Fruit fly (Drosophila melanogaster) whole organism, prepupa: Measurements from ENCODE around the gene CG1273.

ENCODE experiments used
- Blimp-1 ChIP-seq: fragments of 200-800 bp; sonication (Bioruptor generic); optimal IDR thresholded peaks from 3 replicates; lab custom pipeline; 2017; ENCODE audit warnings: missing biosample characterization, missing genetic modification characterization, mild to moderate bottlenecking, moderate library complexity, missing genetic modification reagents
- CG10631 ChIP-seq: fragments of 200-800 bp; sonication (Bioruptor generic); optimal IDR thresholded peaks from 2 replicates; lab custom pipeline; 2016; ENCODE audit warnings: missing biosample characterization, missing genetic modification characterization
- CG10669 ChIP-seq: fragments of 200-800 bp; sonication (Bioruptor generic); optimal IDR thresholded peaks from 3 replicates; lab custom pipeline; 2018; ENCODE audit warnings: missing biosample characterization, mild to moderate bottlenecking, missing genetic modification characterization, moderate library complexity
- CG11294 ChIP-seq: fragments of 200-800 bp; sonication (Bioruptor generic); IDR thresholded peaks from 2 replicates; pipeline ENCODE4 v1.3.6; 2022; ENCODE audit warnings: missing biosample characterization, missing genetic modification characterization
- CG11762 ChIP-seq: fragments of 200-800 bp; sonication (Bioruptor generic); optimal IDR thresholded peaks from 3 replicates; lab custom pipeline; 2016; ENCODE audit warnings: missing biosample characterization, missing genetic modification characterization; ENCODE audit not compliant: insufficient read depth
- CG15336 ChIP-seq: fragments of 200-800 bp; sonication (Bioruptor generic); IDR thresholded peaks from 2 replicates; pipeline ENCODE4 v1.3.6; 2022; ENCODE audit warnings: missing biosample characterization, missing genetic modification characterization
- CG1621 ChIP-seq: fragments of 200-800 bp; sonication (Bioruptor generic); optimal IDR thresholded peaks from 3 replicates; lab custom pipeline; 2018; ENCODE audit warnings: missing biosample characterization, mild to moderate bottlenecking, missing genetic modification characterization
- CG31627 ChIP-seq: fragments of 200-800 bp; sonication (Bioruptor generic); optimal IDR thresholded peaks from 3 replicates; lab custom pipeline; 2016; ENCODE audit warnings: missing biosample characterization, missing genetic modification characterization
- CG32006 ChIP-seq: fragments of 200-800 bp; sonication (Bioruptor generic); optimal IDR thresholded peaks from 3 replicates; lab custom pipeline; 2017; ENCODE audit warnings: missing biosample characterization, mild to moderate bottlenecking, missing genetic modification characterization
- CG4318 ChIP-seq: fragments of 200-800 bp; sonication (Bioruptor generic); optimal IDR thresholded peaks from 3 replicates; lab custom pipeline; 2017; ENCODE audit warnings: missing biosample characterization, mild to moderate bottlenecking, missing genetic modification characterization
- CG6163 ChIP-seq: fragments of 200-800 bp; sonication (Bioruptor generic); IDR thresholded peaks from 3 replicates; pipeline ENCODE4 v1.3.6; 2022; ENCODE audit warnings: missing biosample characterization, missing genetic modification characterization
- CG6792 ChIP-seq: fragments of 200-800 bp; sonication (Bioruptor generic); optimal IDR thresholded peaks from 3 replicates; lab custom pipeline; 2016; ENCODE audit warnings: missing biosample characterization, missing genetic modification characterization
- CG6808 ChIP-seq: fragments of 200-800 bp; sonication (Bioruptor generic); optimal IDR thresholded peaks from 3 replicates; lab custom pipeline; 2017; ENCODE audit warnings: missing biosample characterization, missing genetic modification characterization, mild to moderate bottlenecking, moderate library complexity, missing genetic modification reagents
- CG6854 ChIP-seq: fragments of 200-800 bp; sonication (Bioruptor generic); optimal IDR thresholded peaks from 2 replicates; lab custom pipeline; 2017; ENCODE audit warnings: missing biosample characterization, mild to moderate bottlenecking, missing genetic modification characterization
- CG7368 ChIP-seq: fragments of 200-800 bp; sonication (Bioruptor generic); optimal IDR thresholded peaks from 3 replicates; lab custom pipeline; 2016; ENCODE audit warnings: missing biosample characterization, missing genetic modification characterization
- CG8119 ChIP-seq: fragments of 200-800 bp; sonication (Bioruptor generic); IDR thresholded peaks from 3 replicates; pipeline ENCODE4 v1.3.6; 2022; ENCODE audit warnings: missing biosample characterization, missing genetic modification characterization
- CG8632 ChIP-seq: fragments of 200-800 bp; sonication (Bioruptor generic); optimal IDR thresholded peaks from 3 replicates; lab custom pipeline; 2016; ENCODE audit warnings: missing biosample characterization, missing genetic modification characterization
- Eip75B ChIP-seq: fragments of 200-800 bp; sonication (Bioruptor generic); optimal IDR thresholded peaks from 3 replicates; lab custom pipeline; 2016; ENCODE audit warnings: missing biosample characterization, missing genetic modification characterization
- Eip78C ChIP-seq: fragments of 200-800 bp; sonication (Bioruptor generic); peaks from one replicate; lab custom pipeline; 2016; ENCODE audit warnings: missing biosample characterization, missing genetic modification characterization
- Eip93F ChIP-seq: fragments of 200-800 bp; sonication (Bioruptor generic); optimal IDR thresholded peaks from 2 replicates; lab custom pipeline; 2016; ENCODE audit warnings: missing biosample characterization, mild to moderate bottlenecking, missing genetic modification characterization
- Ets21C ChIP-seq: fragments of 200-800 bp; sonication (Bioruptor generic); optimal IDR thresholded peaks from 3 replicates; lab custom pipeline; 2016; ENCODE audit warnings: missing biosample characterization, missing genetic modification characterization
- Hr38 ChIP-seq: sonication (Bioruptor generic); optimal IDR thresholded peaks from 2 replicates; lab custom pipeline; 2016; ENCODE audit warnings: missing biosample characterization, missing genetic modification characterization
- Hr39 ChIP-seq: fragments of 200-800 bp; sonication (Bioruptor generic); optimal IDR thresholded peaks from 2 replicates; lab custom pipeline; 2016; ENCODE audit warnings: missing biosample characterization, missing genetic modification characterization
- Lpt ChIP-seq: fragments of 200-800 bp; sonication (Bioruptor generic); optimal IDR thresholded peaks from 3 replicates; lab custom pipeline; 2016; ENCODE audit warnings: missing biosample characterization, missing genetic modification characterization
- Met ChIP-seq: fragments of 200-800 bp; sonication (Bioruptor generic); optimal IDR thresholded peaks from 3 replicates; lab custom pipeline; 2016; ENCODE audit warnings: missing biosample characterization, missing genetic modification characterization
- Smox ChIP-seq: fragments of 200-800 bp; sonication (Bioruptor generic); optimal IDR thresholded peaks from 3 replicates; lab custom pipeline; 2016; ENCODE audit warnings: missing biosample characterization, missing genetic modification characterization
- Sox14 ChIP-seq: fragments of 200-800 bp; sonication (Bioruptor generic); optimal IDR thresholded peaks from 3 replicates; lab custom pipeline; 2016; ENCODE audit warnings: missing biosample characterization, missing genetic modification characterization
- achi ChIP-seq: fragments of 200-800 bp; sonication (Bioruptor generic); optimal IDR thresholded peaks from 3 replicates; lab custom pipeline; 2016; ENCODE audit warnings: missing biosample characterization, missing genetic modification characterization
- acj6 ChIP-seq: fragments of 200-800 bp; sonication (Bioruptor generic); optimal IDR thresholded peaks from 3 replicates; lab custom pipeline; 2016; ENCODE audit warnings: missing biosample characterization, missing genetic modification characterization
- cyc ChIP-seq: fragments of 200-800 bp; sonication (Bioruptor generic); optimal IDR thresholded peaks from 3 replicates; lab custom pipeline; 2016; ENCODE audit warnings: missing biosample characterization, missing genetic modification characterization
- dsx ChIP-seq: fragments of 200-800 bp; optimal IDR thresholded peaks from 3 replicates; lab custom pipeline; 2019; ENCODE audit warnings: missing biosample characterization, mild to moderate bottlenecking, missing genetic modification characterization, moderate library complexity; ENCODE audit not compliant: poor library complexity, severe bottlenecking
- eg ChIP-seq: fragments of 200-800 bp; sonication (Bioruptor generic); IDR thresholded peaks from 3 replicates; pipeline ENCODE4 v1.3.6; 2022; ENCODE audit warnings: missing biosample characterization, missing genetic modification characterization
- esn ChIP-seq: fragments of 200-800 bp; sonication (Bioruptor generic); optimal IDR thresholded peaks from 2 replicates; lab custom pipeline; 2016; ENCODE audit warnings: missing biosample characterization, mild to moderate bottlenecking, missing genetic modification characterization, moderate library complexity
- fd59A ChIP-seq: fragments of 200-800 bp; sonication (Bioruptor generic); optimal IDR thresholded peaks from 2 replicates; lab custom pipeline; 2017; ENCODE audit warnings: missing biosample characterization, mild to moderate bottlenecking, missing genetic modification characterization, missing genetic modification reagents
- fd85E ChIP-seq: fragments of 200-800 bp; sonication (Bioruptor generic); optimal IDR thresholded peaks from 3 replicates; lab custom pipeline; 2016; ENCODE audit warnings: missing biosample characterization, missing genetic modification characterization
- lz ChIP-seq: fragments of 200-800 bp; sonication (Bioruptor generic); optimal IDR thresholded peaks from 3 replicates; lab custom pipeline; 2016; ENCODE audit warnings: missing biosample characterization, missing genetic modification characterization
- salr ChIP-seq, 2 experiments: fragments of 200-800 bp; sonication (Bioruptor generic); optimal IDR thresholded peaks; 3 replicates each; lab custom pipeline; 2016 to 2018; ENCODE audit warnings: missing biosample characterization in 2 of 2, missing genetic modification characterization in 2 of 2, mild to moderate bottlenecking in 1 of 2
- spab ChIP-seq: fragments of 200-800 bp; sonication (Bioruptor generic); optimal IDR thresholded peaks from 2 replicates; lab custom pipeline; 2017; ENCODE audit warnings: missing biosample characterization, mild to moderate bottlenecking, missing genetic modification characterization, missing genetic modification reagents
- ss ChIP-seq, 2 experiments: fragments of 200-800 bp; sonication (Bioruptor generic); optimal IDR thresholded peaks; 2 replicates in 1 of 2; 3 replicates in 1 of 2; lab custom pipeline; 2017 to 2018; ENCODE audit warnings: mild to moderate bottlenecking in 2 of 2, missing biosample characterization in 2 of 2, missing genetic modification characterization in 2 of 2, moderate library complexity in 1 of 2
- svp ChIP-seq: fragments of 200-800 bp; sonication (Bioruptor generic); peaks from one replicate; lab custom pipeline; 2016; ENCODE audit warnings: missing biosample characterization, missing genetic modification characterization
- topi ChIP-seq: fragments of 200-800 bp; sonication (Bioruptor generic); optimal IDR thresholded peaks from 3 replicates; lab custom pipeline; 2016; ENCODE audit warnings: missing biosample characterization, missing genetic modification characterization
- vri ChIP-seq: fragments of 200-800 bp; sonication (Bioruptor generic); optimal IDR thresholded peaks from 3 replicates; lab custom pipeline; 2016; ENCODE audit warnings: missing biosample characterization, mild to moderate bottlenecking, missing genetic modification characterization

CG1273 gene

dm6 chr3L:4304244-4304959, 40.9 kb downstream of the CG1273 start (continued):
- TF ChIP-seq CG31627 (GFP tag; lab: Kevin White, UChicago), result peak; percentile 87
- TF ChIP-seq CG6808 (GFP tag; lab: Kevin White, UChicago), result peak; percentile 50
- TF ChIP-seq CG8119 (GFP tag; lab: Robert Waterston, UW), result peak; percentile 97
- no peak for TF ChIP-seq fd85E
- peak; percentile 79 for TF ChIP-seq CG7368 (GFP tag; lab: Kevin White, UChicago)
- peak; percentile 89 for TF ChIP-seq Eip75B (GFP tag; lab: Kevin White, UChicago)
- TF ChIP-seq Hr39 (GFP tag; lab: Kevin White, UChicago), result peak; percentile 89
- TF ChIP-seq CG15336 (GFP tag; lab: Robert Waterston, UW), result peak; percentile 98
- peak; percentile 90 for TF ChIP-seq Smox (GFP tag; lab: Kevin White, UChicago)
- peak; percentile 53 to 80 for TF ChIP-seq ss (GFP tag; optimal IDR thresholded peaks at IDR 0.05; lab: Kevin White, UChicago)
- TF ChIP-seq CG6792 (GFP tag; lab: Kevin White, UChicago), result peak; percentile 86
- TF ChIP-seq dsx (GFP tag; lab: Kevin White, UChicago), result peak; percentile 73
- TF ChIP-seq cyc (GFP tag; lab: Kevin White, UChicago), result peak; percentile 80
- peak; percentile 79 for TF ChIP-seq CG10669 (GFP tag; lab: Kevin White, UChicago)
- TF ChIP-seq achi (GFP tag; lab: Kevin White, UChicago), result peak; percentile 88
- TF ChIP-seq CG6163, result peak; percentile 96
- TF ChIP-seq svp (GFP tag; lab: Kevin White, UChicago), result peak; percentile 93
- TF ChIP-seq vri (GFP tag; lab: Kevin White, UChicago), result peak; percentile 63
- TF ChIP-seq CG10631 (GFP tag; lab: Kevin White, UChicago), result peak; percentile 84
- peak; percentile 82 for TF ChIP-seq CG4318 (GFP tag; lab: Kevin White, UChicago)
- TF ChIP-seq Ets21C (GFP tag; lab: Kevin White, UChicago), result peak; percentile 70
- peak; percentile 76 for TF ChIP-seq CG11762 (GFP tag; lab: Kevin White, UChicago)
- TF ChIP-seq CG32006, result peak; percentile 93
- peak; percentile 96 for TF ChIP-seq eg (GFP tag; lab: Robert Waterston, UW)
- peak; percentile 58 for TF ChIP-seq Eip93F (GFP tag; lab: Kevin White, UChicago)

DNA sequence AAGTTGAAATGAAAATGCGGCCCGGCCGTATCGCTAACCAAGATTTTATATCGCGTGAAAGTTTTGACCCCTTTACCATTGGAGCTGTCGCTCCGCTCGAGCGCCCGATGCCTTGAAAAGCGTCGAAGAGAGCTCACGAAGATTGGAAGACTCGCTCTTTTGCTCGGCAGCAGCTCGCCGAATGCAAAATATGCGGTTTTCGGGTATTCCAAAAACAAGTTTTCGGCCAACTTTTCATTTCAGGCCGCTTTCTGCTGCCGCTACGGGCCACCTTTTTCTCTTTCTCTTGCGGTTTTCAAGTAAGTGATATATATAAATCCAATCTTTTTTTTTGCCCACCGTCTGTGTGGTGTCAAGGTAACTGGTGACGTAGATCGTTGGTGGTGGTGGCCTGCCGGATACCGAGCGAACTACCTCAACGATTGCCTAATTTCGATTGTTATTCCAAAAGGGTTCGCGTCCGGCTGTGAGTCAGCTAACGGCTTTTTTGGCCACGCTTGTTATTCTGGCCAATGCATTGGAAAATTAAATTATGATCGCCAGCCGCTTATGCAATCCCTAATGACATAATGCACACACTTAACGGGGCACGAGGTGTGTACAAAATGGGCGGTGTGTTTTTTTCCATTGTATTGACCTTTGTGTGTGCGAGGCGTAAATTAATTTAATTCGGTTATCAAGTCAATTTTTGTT, 44.3 kb downstream of the CG1273 start, which contains the start of gene dyl:
Gene dyl, minus strand, starts transcription at position 28 of the 693 bp plus-strand sequence.
- TF ChIP-seq CG1621, result no peak
- no peak for TF ChIP-seq CG8632
- no peak for TF ChIP-seq CG15336 (GFP tag; lab: Robert Waterston, UW)
- TF ChIP-seq Lpt, result no peak
- TF ChIP-seq CG31627 (GFP tag; lab: Kevin White, UChicago), result no peak
- no peak for TF ChIP-seq CG10631 (GFP tag; lab: Kevin White, UChicago)
- TF ChIP-seq fd59A, result no peak
- no peak for TF ChIP-seq acj6 (GFP tag; lab: Kevin White, UChicago)
- TF ChIP-seq CG11294 (GFP tag; lab: Robert Waterston, UW), result no peak
- no peak for TF ChIP-seq Met (GFP tag; lab: Kevin White, UChicago)
- TF ChIP-seq CG6163, result no peak
- TF ChIP-seq CG10669 (GFP tag; lab: Kevin White, UChicago), result no peak
- TF ChIP-seq esn (GFP tag; lab: Kevin White, UChicago), result peak; percentile 1
- TF ChIP-seq Eip75B (GFP tag; lab: Kevin White, UChicago), result peak; percentile 14
- TF ChIP-seq CG6854, result peak; percentile 94
- no peak for TF ChIP-seq CG32006
- TF ChIP-seq achi (GFP tag; lab: Kevin White, UChicago), result no peak
- no peak for TF ChIP-seq CG6792 (GFP tag; lab: Kevin White, UChicago)
- TF ChIP-seq Sox14 (GFP tag; lab: Kevin White, UChicago), result no peak
- TF ChIP-seq Blimp-1 (GFP tag; lab: Kevin White, UChicago), result peak; percentile 98
- TF ChIP-seq topi (GFP tag; lab: Kevin White, UChicago), result no peak
- TF ChIP-seq lz (GFP tag; lab: Kevin White, UChicago), result no peak
- no peak for TF ChIP-seq ss (GFP tag; optimal IDR thresholded peaks at IDR 0.05; lab: Kevin White, UChicago)
- no peak for TF ChIP-seq svp (GFP tag; lab: Kevin White, UChicago)
- TF ChIP-seq CG7368 (GFP tag; lab: Kevin White, UChicago), result no peak
- TF ChIP-seq Hr38 (GFP tag; lab: Kevin White, UChicago), result no peak
- no peak for TF ChIP-seq fd85E
- TF ChIP-seq salr (GFP tag; optimal IDR thresholded peaks at IDR 0.05; lab: Kevin White, UChicago), result no peak
- TF ChIP-seq spab (GFP tag; lab: Kevin White, UChicago), result no peak
- no peak for TF ChIP-seq CG6808 (GFP tag; lab: Kevin White, UChicago)
- peak; percentile 61 for TF ChIP-seq Eip78C
